Worm (Caenorhabditis elegans): ENCODE data around the gene srh-282.

srh-282 gene

ce11 chrIV:322497-322896, 49.3 kb upstream of the srh-282 start, which contains the start of gene grl-26 (continued):
- TF ChIP-seq zim-3 (tag; optimal IDR thresholded peaks at IDR 0.05) (peak; percentile 89), unc-130 (GFP tag; optimal IDR thresholded peaks at IDR 0.05) (no peak), B0019.2 (GFP tag; conservative IDR thresholded peaks at IDR 0.05) (no peak), nhr-179 (tag; optimal IDR thresholded peaks at IDR 0.05) (no peak), aptf-2 (GFP tag; conservative IDR thresholded peaks at IDR 0.05) (no peak), tbx-9 (tag; optimal IDR thresholded peaks at IDR 0.05; ENCODE audit: borderline replicate concordance) (no peak), egrh-3 (GFP tag; IDR thresholded peaks at IDR 0.05) (peak; percentile 48), hsf-1 (GFP tag; IDR thresholded peaks at IDR 0.05) (no peak), let-607 (tag; optimal IDR thresholded peaks at IDR 0.05) (peak; percentile 6 to 25), dpff-1 (tag; optimal IDR thresholded peaks at IDR 0.05) (no peak), ztf-25 (GFP tag; IDR thresholded peaks at IDR 0.05) (peak; percentile 79; the same call in 1 of the 2 replicates), pha-4 (tag; optimal IDR thresholded peaks at IDR 0.05) (no peak), bed-2 (GFP tag; IDR thresholded peaks at IDR 0.05) (0 out of 2 replicates have a peak, but pooled peaks have one; percentile 31), ZK185.1 (tag; optimal IDR thresholded peaks at IDR 0.05; ENCODE audit: poor library complexity, severe bottlenecking) (peak; percentile 79), mel-28 (tag; optimal IDR thresholded peaks at IDR 0.05; ENCODE audit: borderline replicate concordance) (no peak), nfyb-1 (GFP tag; IDR thresholded peaks at IDR 0.05) (peak; percentile 55; the same call in 1 of the 2 replicates), F22D6.2 (tag; optimal IDR thresholded peaks at IDR 0.05) (no peak), ztf-3 (GFP tag; optimal IDR thresholded peaks at IDR 0.05) (no peak), ztf-22 (GFP tag; optimal IDR thresholded peaks at IDR 0.05) (no peak), ceh-27 (GFP tag; optimal IDR thresholded peaks at IDR 0.05) (peak; percentile 28), gei-17 (GFP tag; optimal IDR thresholded peaks at IDR 0.05) (no peak), T07F8.4 (tag; optimal IDR thresholded peaks at IDR 0.05) (peak; percentile 64), ztf-6 (GFP tag; IDR thresholded peaks at IDR 0.05) (no peak), hrde-1 (tag; optimal IDR thresholded peaks at IDR 0.05; ENCODE audit: borderline replicate concordance) (no peak), F49E8.2 (tag; optimal IDR thresholded peaks at IDR 0.05; ENCODE audit: insufficient read depth) (peak; percentile 51), die-1 (tag; optimal IDR thresholded peaks at IDR 0.05) (peak; percentile 88), hlh-12 (tag; optimal IDR thresholded peaks at IDR 0.05) (no peak), rec-8 (tag; optimal IDR thresholded peaks at IDR 0.05) (peak; percentile 67 to 75), lin-26 (GFP tag; IDR thresholded peaks at IDR 0.05) (peak; percentile 90), mxl-1 (tag; optimal IDR thresholded peaks at IDR 0.05) (peak; percentile 57), ceh-100 (GFP tag; IDR thresholded peaks at IDR 0.05) (peak; percentile 41; the same call in 1 of the 2 replicates), chd-7 (tag; optimal IDR thresholded peaks at IDR 0.05) (peak; percentile 48), attf-3 (GFP tag; conservative IDR thresholded peaks at IDR 0.05) (0 out of 2 replicates have a peak, but pooled peaks have one; percentile 22), F33H1.4 (GFP tag; IDR thresholded peaks at IDR 0.05) (no peak), athp-1 (tag; optimal IDR thresholded peaks at IDR 0.05) (peak; percentile 54), nhr-27 (tag; optimal IDR thresholded peaks at IDR 0.05) (no peak), nhr-90 (tag; optimal IDR thresholded peaks at IDR 0.05) (peak; percentile 85), ama-1 (optimal IDR thresholded peaks at IDR 0.05) (no peak), ama-1 (GFP tag; optimal IDR thresholded peaks at IDR 0.05) (peak; percentile 70 to 78), cebp-2 (GFP tag; IDR thresholded peaks at IDR 0.05) (0 out of 2 replicates have a peak, but pooled peaks have one; percentile 68), nhr-80 (tag; optimal IDR thresholded peaks at IDR 0.05) (peak; percentile 43), rcor-1 (GFP tag; IDR thresholded peaks at IDR 0.05) (peak; percentile 71), lin-40 (tag; optimal IDR thresholded peaks at IDR 0.05) (no peak), lsy-27 (tag; optimal IDR thresholded peaks at IDR 0.05; ENCODE audit: borderline replicate concordance, insufficient read depth) (peak; percentile 83), Y53F4B.3 (GFP tag; IDR thresholded peaks at IDR 0.05) (0 out of 2 replicates have a peak, but pooled peaks have one; percentile 12), F57A8.1 (GFP tag; optimal IDR thresholded peaks at IDR 0.05) (no peak)

Measured in whole organism, young adult.